Worm (Caenorhabditis elegans): Measurements from ENCODE around the gene kin-16.

kin-16 gene

DNA sequence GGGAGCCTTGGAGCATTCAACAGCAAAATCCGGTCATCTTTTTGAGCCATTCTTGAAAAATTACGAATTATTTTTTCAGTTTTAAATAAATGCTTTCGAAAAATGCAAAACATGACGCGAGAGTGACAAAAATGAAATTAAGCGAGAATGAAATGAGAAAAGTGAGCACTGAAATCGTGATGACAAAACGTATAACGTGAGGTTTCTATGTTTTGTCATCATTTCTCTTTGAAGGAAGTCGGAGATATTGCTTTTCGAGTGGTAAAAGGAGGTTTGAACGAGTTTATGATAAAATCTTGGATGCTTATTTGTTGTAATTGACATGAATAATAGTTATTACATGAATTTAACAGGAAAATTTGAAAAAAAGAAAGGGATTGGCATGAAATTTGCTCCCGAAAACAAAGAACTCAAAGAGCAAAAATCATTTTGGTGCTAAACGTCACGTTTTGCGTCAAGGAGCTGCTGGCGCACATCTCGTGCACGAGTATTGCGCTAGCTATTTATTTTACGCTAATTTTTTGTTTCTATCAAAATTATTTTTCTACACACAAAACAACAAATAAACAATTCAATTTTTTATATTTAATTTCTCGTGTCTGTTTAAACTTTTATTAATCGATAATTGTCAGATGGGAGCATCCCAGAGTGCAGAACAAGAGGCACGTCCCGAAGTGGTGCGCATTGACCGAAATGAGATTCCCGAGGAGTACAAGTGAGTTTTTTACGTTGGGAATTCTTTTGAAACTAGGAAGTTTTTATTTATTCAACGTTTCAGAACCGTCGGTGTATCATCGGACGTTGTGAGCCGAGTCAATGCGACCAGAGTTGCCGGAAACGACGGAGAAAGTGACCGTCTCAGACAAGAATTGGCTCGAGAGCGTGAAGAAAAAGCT is 19.3 kb downstream of the kin-16 start, which contains the start of the genes gss-1 and chch-3 (continued):
- no peak for TF ChIP-seq tbx-2 (tag; optimal IDR thresholded peaks at IDR 0.05)
- no peak for TF ChIP-seq fkh-10 (GFP tag; optimal IDR thresholded peaks at IDR 0.05)
- no peak for TF ChIP-seq nhr-28 (tag; optimal IDR thresholded peaks at IDR 0.05)
- no peak for TF ChIP-seq elt-1 (tag; optimal IDR thresholded peaks at IDR 0.05)
- no peak for TF ChIP-seq nhr-67 (tag; optimal IDR thresholded peaks at IDR 0.05)
- no peak for TF ChIP-seq ztf-11 (tag; optimal IDR thresholded peaks at IDR 0.05)
- TF ChIP-seq elt-3 (tag; optimal IDR thresholded peaks at IDR 0.05): no peak
- TF ChIP-seq nhr-23 (tag; optimal IDR thresholded peaks at IDR 0.05): peak; percentile 32
- TF ChIP-seq lin-39 (tag; optimal IDR thresholded peaks at IDR 0.05): peak; percentile 55
- TF ChIP-seq zag-1 (tag; optimal IDR thresholded peaks at IDR 0.05): no peak
- no peak for TF ChIP-seq nhr-237 (tag; optimal IDR thresholded peaks at IDR 0.05)
- no peak for TF ChIP-seq nhr-77 (tag; optimal IDR thresholded peaks at IDR 0.05)
- TF ChIP-seq lin-15B (tag; optimal IDR thresholded peaks at IDR 0.05): peak; percentile 55

DNA sequence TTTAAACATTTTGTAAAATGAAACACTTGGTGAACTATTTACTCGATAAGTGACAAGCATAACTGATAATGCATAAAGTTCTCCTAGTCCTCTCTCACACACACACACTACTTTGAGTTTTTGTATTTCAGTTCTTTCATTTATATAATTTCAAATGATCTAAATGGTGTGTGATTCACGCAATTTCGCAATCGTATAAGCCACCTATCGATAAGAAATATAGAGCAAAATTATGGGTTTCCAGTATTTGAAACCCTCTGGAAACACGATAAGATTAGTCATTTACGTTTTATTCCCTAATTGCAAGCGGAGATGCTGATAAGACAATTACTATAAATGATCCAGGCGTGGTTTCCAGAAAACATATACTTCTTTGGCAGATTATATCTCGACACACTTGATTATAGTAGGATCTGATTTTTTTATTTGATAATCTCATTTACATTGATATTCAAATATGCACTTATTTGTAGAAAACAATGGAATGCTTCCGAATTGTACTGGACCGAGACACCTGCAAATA is 23.8 kb downstream of the kin-16 start, which contains the start of gene arrd-3:
arrd-3 (plus strand) TSS at position 473 of the 523 bp plus-strand sequence.
- no peak for TF ChIP-seq unc-62 (GFP tag; optimal IDR thresholded peaks at IDR 0.05)
- no peak for TF ChIP-seq hmg-11 (tag; optimal IDR thresholded peaks at IDR 0.05)
- TF ChIP-seq ceh-82 (tag; optimal IDR thresholded peaks at IDR 0.05): no peak
- peak; percentile 87 for TF ChIP-seq pqm-1 (tag; optimal IDR thresholded peaks at IDR 0.05)
- no peak for TF ChIP-seq nhr-25 (tag; optimal IDR thresholded peaks at IDR 0.05)
- no peak for TF ChIP-seq egl-27 (tag; optimal IDR thresholded peaks at IDR 0.05)
- no peak for TF ChIP-seq nhr-76 (tag; optimal IDR thresholded peaks at IDR 0.05)
- no peak for TF ChIP-seq ceh-9 (tag; optimal IDR thresholded peaks at IDR 0.05)
- peak; percentile 73 for TF ChIP-seq elt-2 (tag; optimal IDR thresholded peaks at IDR 0.05)

ce11 chrII:9411497-9411896 is 24.4 kb downstream of the kin-16 start, which contains the start of gene M176.9:
Gene M176.9 (minus strand): TSS chrII:9411597.
- TF ChIP-seq jun-1 (tag; optimal IDR thresholded peaks at IDR 0.05) (no peak), zag-1 (tag; optimal IDR thresholded peaks at IDR 0.05) (no peak), fos-1 (tag; optimal IDR thresholded peaks at IDR 0.05) (no peak), ceh-82 (tag; optimal IDR thresholded peaks at IDR 0.05) (no peak), sea-2 (GFP tag; optimal IDR thresholded peaks at IDR 0.05) (no peak), elt-1 (tag; optimal IDR thresholded peaks at IDR 0.05) (no peak), nhr-67 (tag; optimal IDR thresholded peaks at IDR 0.05) (no peak), nhr-237 (tag; optimal IDR thresholded peaks at IDR 0.05) (no peak), mml-1 (tag; optimal IDR thresholded peaks at IDR 0.05) (no peak), ama-1 (optimal IDR thresholded peaks at IDR 0.05) (no peak), eor-1 (tag; optimal IDR thresholded peaks at IDR 0.05) (no peak), lsy-12 (tag; optimal IDR thresholded peaks at IDR 0.05) (no peak), fkh-2 (tag; optimal IDR thresholded peaks at IDR 0.05) (no peak), nhr-76 (tag; optimal IDR thresholded peaks at IDR 0.05) (no peak), ceh-28 (tag; optimal IDR thresholded peaks at IDR 0.05) (no peak), ceh-9 (tag; optimal IDR thresholded peaks at IDR 0.05) (no peak), skn-1 (tag; optimal IDR thresholded peaks at IDR 0.05) (no peak), egl-27 (tag; optimal IDR thresholded peaks at IDR 0.05) (no peak)

DNA sequence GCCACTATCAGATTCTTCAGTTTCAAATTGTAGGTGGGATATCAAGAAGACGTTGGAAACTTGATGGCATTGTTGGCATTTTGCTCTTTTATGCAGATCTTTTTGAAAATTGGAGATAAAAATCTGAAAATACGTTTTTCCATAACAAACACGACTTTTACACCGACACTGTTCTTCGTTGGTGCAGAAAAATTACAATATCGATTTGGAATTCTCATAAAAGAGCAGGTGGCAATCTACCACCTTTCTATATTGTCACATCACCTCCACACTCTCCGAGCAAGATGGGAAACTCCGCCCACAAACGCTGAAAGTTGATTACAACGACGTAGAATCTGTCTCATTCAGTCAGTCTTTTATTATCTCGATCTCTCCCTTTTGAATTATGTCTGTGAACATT is 28.4 kb downstream of the kin-16 start, which contains the start of gene arrd-2:
arrd-2 (plus strand) TSS at position 301 of the 400 bp plus-strand sequence.
- TF ChIP-seq lin-39 (tag; optimal IDR thresholded peaks at IDR 0.05) (no peak), nhr-28 (tag; optimal IDR thresholded peaks at IDR 0.05) (no peak), ceh-82 (tag; optimal IDR thresholded peaks at IDR 0.05) (no peak), ceh-28 (tag; optimal IDR thresholded peaks at IDR 0.05) (no peak), fos-1 (tag; optimal IDR thresholded peaks at IDR 0.05) (no peak)

DNA sequence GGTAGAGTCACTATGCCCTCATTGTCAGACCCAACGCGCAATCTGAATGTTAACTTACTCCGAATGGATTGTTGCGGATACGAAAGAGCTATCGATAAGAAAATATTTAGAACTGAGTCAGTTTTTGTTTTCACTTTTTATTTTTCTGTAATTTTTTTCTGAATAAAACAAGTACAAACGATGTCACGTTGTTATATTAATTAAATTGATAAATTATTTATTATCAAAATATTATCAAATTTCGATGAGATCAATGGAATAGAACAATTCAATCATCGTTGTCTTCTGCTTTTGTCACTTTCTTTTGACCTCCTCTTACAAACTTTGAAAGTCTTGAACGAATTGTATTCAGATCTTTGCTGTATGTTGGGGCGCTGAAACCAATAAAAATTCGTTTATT is 28.9 kb downstream of the kin-16 start, which contains the start of gene mpz-6:
mpz-6 (minus strand) TSS at position 101 of the 400 bp plus-strand sequence.
- TF ChIP-seq snpc-4 (tag; optimal IDR thresholded peaks at IDR 0.05): no peak
- TF ChIP-seq pqm-1 (tag; optimal IDR thresholded peaks at IDR 0.05): no peak
- TF ChIP-seq mml-1 (tag; optimal IDR thresholded peaks at IDR 0.05): no peak
- no peak for TF ChIP-seq mdl-1 (tag; optimal IDR thresholded peaks at IDR 0.05)
- TF ChIP-seq tbx-2 (tag; optimal IDR thresholded peaks at IDR 0.05): no peak
- no peak for TF ChIP-seq nhr-67 (tag; optimal IDR thresholded peaks at IDR 0.05)
- no peak for TF ChIP-seq lin-15B (tag; optimal IDR thresholded peaks at IDR 0.05)
- no peak for TF ChIP-seq nhr-43 (tag; optimal IDR thresholded peaks at IDR 0.05; ENCODE audit: poor library complexity, severe bottlenecking)
- no peak for TF ChIP-seq jun-1 (tag; optimal IDR thresholded peaks at IDR 0.05)
- no peak for TF ChIP-seq egl-27 (tag; optimal IDR thresholded peaks at IDR 0.05)
- TF ChIP-seq nhr-237 (tag; optimal IDR thresholded peaks at IDR 0.05): no peak
- no peak for TF ChIP-seq eor-1 (tag; optimal IDR thresholded peaks at IDR 0.05)
- no peak for TF ChIP-seq lin-39 (tag; optimal IDR thresholded peaks at IDR 0.05)
- TF ChIP-seq nhr-25 (tag; optimal IDR thresholded peaks at IDR 0.05): no peak
- TF ChIP-seq unc-39 (tag; optimal IDR thresholded peaks at IDR 0.05): no peak
- no peak for TF ChIP-seq unc-62 (GFP tag; optimal IDR thresholded peaks at IDR 0.05)
- TF ChIP-seq sea-2 (GFP tag; optimal IDR thresholded peaks at IDR 0.05): no peak
- no peak for TF ChIP-seq egl-5 (tag; optimal IDR thresholded peaks at IDR 0.05)
- no peak for TF ChIP-seq nhr-12 (tag; optimal IDR thresholded peaks at IDR 0.05)
- TF ChIP-seq ceh-82 (tag; optimal IDR thresholded peaks at IDR 0.05): no peak

Measured in whole organism, L3 larva.